Fruit fly (Drosophila melanogaster): ENCODE data around the gene spen.
A peak's percentile ranks its signal among the peaks of the same experiment; 100 is the strongest.

The spen gene

DNA sequence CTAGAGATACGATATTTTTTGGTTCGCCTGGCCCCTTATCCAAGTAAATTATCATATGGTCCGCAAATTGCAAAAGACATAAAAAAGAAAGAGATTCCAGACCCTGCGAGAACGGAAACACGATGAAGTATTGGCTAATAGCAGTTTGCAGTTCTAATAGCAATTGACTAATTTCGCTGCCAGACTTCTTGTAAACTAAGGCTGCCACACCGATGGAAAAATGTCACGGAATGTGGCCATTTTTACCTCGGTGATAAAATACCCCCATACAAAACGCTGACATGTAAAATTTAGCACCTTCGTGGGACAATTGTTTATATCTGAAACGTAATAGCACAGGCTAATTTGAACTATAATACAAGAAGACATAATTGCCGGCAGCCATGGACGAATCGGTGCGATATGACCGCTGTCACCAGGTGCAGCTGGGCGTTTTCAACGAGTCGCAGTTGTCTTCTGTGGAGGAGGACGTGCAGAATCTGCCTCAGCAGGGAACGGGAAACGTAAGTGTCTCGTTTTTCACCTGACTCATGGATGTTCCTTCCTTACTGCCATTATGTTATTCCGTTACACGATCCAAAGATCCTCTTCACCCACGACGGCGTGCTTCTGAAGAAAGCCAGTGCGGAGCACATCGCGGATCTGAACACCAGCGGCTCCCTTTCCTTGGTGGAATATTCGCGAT, 48.4 kb downstream of the spen start, which contains the start of the genes Tbc1d15-17 and CG11617 (continued):
- TF ChIP-seq ewg (GFP tag; optimal IDR thresholded peaks at IDR 0.05) = no peak
- TF ChIP-seq so (GFP tag; IDR thresholded peaks at IDR 0.05) = no peak
- TF ChIP-seq schlank (tag; optimal IDR thresholded peaks at IDR 0.05) = no peak
- no peak for TF ChIP-seq B-H1 (GFP tag; IDR thresholded peaks at IDR 0.05)
- no peak for TF ChIP-seq nerfin-2 (GFP tag; IDR thresholded peaks at IDR 0.05; ENCODE audit: partially characterized antibody)
- no peak for TF ChIP-seq H15 (GFP tag; IDR thresholded peaks at IDR 0.05)
- no peak for TF ChIP-seq fd3F (GFP tag; optimal IDR thresholded peaks at IDR 0.05)
- TF ChIP-seq nmo (GFP tag; optimal IDR thresholded peaks at IDR 0.05) = peak; percentile 42
- TF ChIP-seq CG13624 (GFP tag; optimal IDR thresholded peaks at IDR 0.05) = peak; percentile 90
- TF ChIP-seq dmrt11E (tag; optimal IDR thresholded peaks at IDR 0.05) = no peak
- TF ChIP-seq CkIIα-i1 (GFP tag; IDR thresholded peaks at IDR 0.05) = no peak
- no peak for TF ChIP-seq Lim3 (GFP tag; IDR thresholded peaks at IDR 0.05)
- TF ChIP-seq Atf6 (GFP tag; IDR thresholded peaks at IDR 0.05) = no peak
- TF ChIP-seq croc (GFP tag; conservative IDR thresholded peaks at IDR 0.05) = no peak
- TF ChIP-seq sob (GFP tag; IDR thresholded peaks at IDR 0.05) = no peak
- no peak for TF ChIP-seq CG1024 (GFP tag; IDR thresholded peaks at IDR 0.05)
- TF ChIP-seq Rx (GFP tag; IDR thresholded peaks at IDR 0.05) = no peak
- no peak for TF ChIP-seq CG6254 (GFP tag; optimal IDR thresholded peaks at IDR 0.05)
- no peak for TF ChIP-seq en (GFP tag; optimal IDR thresholded peaks at IDR 0.05)
- no peak for TF ChIP-seq otp (GFP tag; IDR thresholded peaks at IDR 0.05)
- no peak for TF ChIP-seq Atf3 (GFP tag; optimal IDR thresholded peaks at IDR 0.05)
- TF ChIP-seq HLHmδ (GFP tag; optimal IDR thresholded peaks at IDR 0.05) = no peak
- TF ChIP-seq CG10565 (GFP tag; optimal IDR thresholded peaks at IDR 0.05) = no peak
- no peak for TF ChIP-seq sisA (GFP tag; IDR thresholded peaks at IDR 0.05)
- no peak for TF ChIP-seq CG2712 (tag; optimal IDR thresholded peaks at IDR 0.05)
- TF ChIP-seq CG10543 (GFP tag; optimal IDR thresholded peaks at IDR 0.05) = no peak
- TF ChIP-seq Pdp1 (GFP tag; optimal IDR thresholded peaks at IDR 0.05) = peak in 1 of 2 experiments; percentile 80
- TF ChIP-seq gt (GFP tag; IDR thresholded peaks at IDR 0.05) = no peak
- no peak for TF ChIP-seq ci (GFP tag; IDR thresholded peaks at IDR 0.05)
- no peak for TF ChIP-seq rib (GFP tag; IDR thresholded peaks at IDR 0.05)
- peak; percentile 88 for TF ChIP-seq Myb (GFP tag; optimal IDR thresholded peaks at IDR 0.05)
- TF ChIP-seq CG14014 (GFP tag; IDR thresholded peaks at IDR 0.05) = 0 out of 2 replicates have a peak, but pooled peaks have one; percentile 2
- TF ChIP-seq CG15269 (tag; optimal IDR thresholded peaks at IDR 0.05) = no peak
- no peak for TF ChIP-seq CG3838 (GFP tag; optimal IDR thresholded peaks at IDR 0.05)
- no peak for TF ChIP-seq CG6683 (GFP tag; optimal IDR thresholded peaks at IDR 0.05)
- TF ChIP-seq grau (tag; optimal IDR thresholded peaks at IDR 0.05) = no peak
- TF ChIP-seq Six4 (GFP tag; optimal IDR thresholded peaks at IDR 0.05) = no peak
- no peak for TF ChIP-seq CG12104 (GFP tag; optimal IDR thresholded peaks at IDR 0.05)
- TF ChIP-seq CG14860 (GFP tag; IDR thresholded peaks at IDR 0.05; ENCODE audit: partially characterized antibody) = no peak
- no peak for TF ChIP-seq CG11696 (GFP tag; IDR thresholded peaks at IDR 0.05)
- TF ChIP-seq esg (GFP tag; conservative IDR thresholded peaks at IDR 0.05) = no peak
- no peak for TF ChIP-seq CG10366 (GFP tag; IDR thresholded peaks at IDR 0.05)
- no peak for TF ChIP-seq CG11247 (GFP tag; IDR thresholded peaks at IDR 0.05)
- no peak for TF ChIP-seq gcm2 (GFP tag; optimal IDR thresholded peaks at IDR 0.05)
- no peak for TF ChIP-seq dan (GFP tag; IDR thresholded peaks at IDR 0.05)
- TF ChIP-seq CG6689 (GFP tag; IDR thresholded peaks at IDR 0.05) = no peak
- TF ChIP-seq ase (GFP tag; IDR thresholded peaks at IDR 0.05) = no peak
- no peak for TF ChIP-seq cwo (GFP tag; optimal IDR thresholded peaks at IDR 0.05)
- peak; percentile 82 for TF ChIP-seq Med (GFP tag)
- TF ChIP-seq CG15601 (tag; optimal IDR thresholded peaks at IDR 0.05) = peak; percentile 22
- TF ChIP-seq Ets65A (GFP tag) = no peak
